Fruit fly (Drosophila melanogaster) whole organism, embryonic: ENCODE data around the gene da.
A peak's percentile ranks its signal among the peaks of the same experiment; 100 is the strongest.

ENCODE experiments used
- Adf1 ChIP-seq: fragments of 200-800 bp; sonication (Bioruptor generic); IDR thresholded peaks from 2 replicates; pipeline ENCODE4 v1.3.6; 2022; ENCODE audit warnings: missing biosample characterization, missing genetic modification characterization
- Blimp-1 ChIP-seq: fragments of 200-800 bp; sonication (Bioruptor generic); optimal IDR thresholded peaks from 3 replicates; lab custom pipeline; 2018; ENCODE audit warnings: missing biosample characterization, missing genetic modification characterization, mild to moderate bottlenecking, moderate library complexity, missing genetic modification reagents
- Bteb2 ChIP-seq: fragments of 200-800 bp; sonication (Bioruptor generic); optimal IDR thresholded peaks from 2 replicates; lab custom pipeline; 2016; ENCODE audit warnings: missing biosample characterization, missing genetic modification characterization
- CG11247 ChIP-seq: fragments of 200-800 bp; sonication (Bioruptor generic); IDR thresholded peaks from 2 replicates; pipeline ENCODE4 v1.3.6; 2022; ENCODE audit warnings: missing biosample characterization, missing genetic modification characterization
- CG17829 ChIP-seq: fragments of 200-800 bp; optimal IDR thresholded peaks from 2 replicates; lab custom pipeline; 2019; ENCODE audit warnings: missing biosample characterization, mild to moderate bottlenecking, missing genetic modification characterization, moderate library complexity
- CG18262 ChIP-seq: fragments of 200-800 bp; optimal IDR thresholded peaks from 3 replicates; lab custom pipeline; 2019; ENCODE audit warnings: missing biosample characterization, mild to moderate bottlenecking, missing genetic modification characterization, moderate library complexity
- CG18619 ChIP-seq: fragments of 200-800 bp; sonication (Bioruptor generic); optimal IDR thresholded peaks from 3 replicates; lab custom pipeline; 2017; ENCODE audit warnings: missing biosample characterization, mild to moderate bottlenecking, missing genetic modification characterization
- CG2712 ChIP-seq: fragments of 200-800 bp; optimal IDR thresholded peaks from 3 replicates; lab custom pipeline; 2019; ENCODE audit warnings: missing biosample characterization, mild to moderate bottlenecking, missing genetic modification characterization, moderate library complexity
- CG32532 ChIP-seq: fragments of 200-800 bp; sonication (Bioruptor generic); IDR thresholded peaks from 2 replicates; pipeline ENCODE4 v1.3.6; 2022; ENCODE audit warnings: missing biosample characterization, missing genetic modification characterization
- CG6254 ChIP-seq: fragments of 200-800 bp; sonication (Bioruptor generic); optimal IDR thresholded peaks from 3 replicates; lab custom pipeline; 2017; ENCODE audit warnings: mild to moderate bottlenecking, missing biosample characterization, missing genetic modification reagents, missing genetic modification characterization
- CG6854 ChIP-seq: fragments of 200-800 bp; sonication (Bioruptor generic); optimal IDR thresholded peaks from 3 replicates; lab custom pipeline; 2017; ENCODE audit warnings: missing biosample characterization, mild to moderate bottlenecking, missing genetic modification characterization
- CG7928 ChIP-seq: fragments of 200-800 bp; sonication (Bioruptor generic); optimal IDR thresholded peaks from 2 replicates; lab custom pipeline; 2017; ENCODE audit warnings: missing biosample characterization, mild to moderate bottlenecking, missing genetic modification characterization
- CG8765 ChIP-seq: fragments of 200-800 bp; sonication (Bioruptor generic); IDR thresholded peaks from 2 replicates; pipeline ENCODE4 v1.3.6; 2022; ENCODE audit warnings: missing biosample characterization, missing genetic modification characterization
- CG9215 ChIP-seq: fragments of 200-800 bp; sonication (Bioruptor generic); IDR thresholded peaks from 2 replicates; pipeline ENCODE4 v1.3.6; 2022; ENCODE audit warnings: missing biosample characterization, missing genetic modification characterization
- CG9609 ChIP-seq: fragments of 200-800 bp; sonication (Bioruptor generic); optimal IDR thresholded peaks from 3 replicates; lab custom pipeline; 2016; ENCODE audit warnings: missing biosample characterization, missing genetic modification characterization
- CTCF ChIP-seq: fragments of 200-800 bp; sonication (Bioruptor generic); optimal IDR thresholded peaks from 2 replicates; lab custom pipeline; 2017; ENCODE audit warnings: missing biosample characterization, mild to moderate bottlenecking, missing genetic modification characterization, moderate library complexity
- D ChIP-seq, 2 experiments: fragments of 200-800 bp in 1 of 2; fragments of >200 bp in 1 of 2; sonication (Bioruptor generic) in 1 of 2; optimal IDR thresholded peaks; 2 replicates in 1 of 2; 3 replicates in 1 of 2; lab custom pipeline; 2017; ENCODE audit warnings: mild to moderate bottlenecking in 1 of 2, missing biosample characterization in 1 of 2, missing genetic modification characterization in 1 of 2, missing genetic modification reagents in 1 of 2
- Dbx ChIP-seq: fragments of 200-800 bp; sonication (Bioruptor generic); IDR thresholded peaks from 3 replicates; pipeline ENCODE4 v1.3.6; 2022; ENCODE audit warnings: missing biosample characterization, missing genetic modification characterization
- Doc2 ChIP-seq: fragments of 200-800 bp; sonication (Bioruptor generic); IDR thresholded peaks from 2 replicates; pipeline ENCODE4 v1.3.6; 2022; ENCODE audit warnings: missing biosample characterization, missing genetic modification characterization
- E2f1 ChIP-seq: fragments of 200-800 bp; sonication (Bioruptor generic); IDR thresholded peaks from 2 replicates; pipeline ENCODE4 v1.3.6; 2022; ENCODE audit warnings: missing biosample characterization, missing genetic modification characterization
- Eip74EF ChIP-seq, 2 experiments: fragments of 200-800 bp in 1 of 2; fragments of >200 bp in 1 of 2; sonication (Bioruptor generic) in 1 of 2; optimal IDR thresholded peaks; 2 replicates each; lab custom pipeline; 2017 to 2019; ENCODE audit warnings: missing biosample characterization in 2 of 2, missing genetic modification characterization in 2 of 2, mild to moderate bottlenecking in 1 of 2, moderate library complexity in 1 of 2
- Hey ChIP-seq: fragments of 200-800 bp; sonication (Bioruptor generic); optimal IDR thresholded peaks from 3 replicates; lab custom pipeline; 2018; ENCODE audit warnings: missing biosample characterization, mild to moderate bottlenecking, missing genetic modification characterization
- Med ChIP-seq: fragments of 200-800 bp; sonication (Bioruptor generic); peaks from one replicate; lab custom pipeline; 2016; ENCODE audit warnings: missing biosample characterization, missing genetic modification characterization, mild to moderate bottlenecking, inconsistent platforms, moderate library complexity
- Optix ChIP-seq: fragments of 200-800 bp; sonication (Bioruptor generic); IDR thresholded peaks from 3 replicates; pipeline ENCODE4 v1.3.6; 2022; ENCODE audit warnings: missing biosample characterization, missing genetic modification characterization
- Scr ChIP-seq: fragments of 200-800 bp; sonication (Bioruptor generic); IDR thresholded peaks from 2 replicates; pipeline ENCODE4 v1.3.6; 2022; ENCODE audit warnings: missing biosample characterization, missing genetic modification characterization; ENCODE audit not compliant: partially characterized antibody
- Sox100B ChIP-seq: fragments of 200-800 bp; sonication (Bioruptor generic); optimal IDR thresholded peaks from 3 replicates; lab custom pipeline; 2018; ENCODE audit warnings: missing biosample characterization, mild to moderate bottlenecking, missing genetic modification characterization
- Stat92E ChIP-seq, 3 experiments: fragments of >200 bp in 2 of 3; fragments of 200-800 bp in 1 of 3; sonication (Bioruptor generic) in 1 of 3; optimal IDR thresholded peaks; 2 replicates each; lab custom pipeline; 2017 to 2019; ENCODE audit warnings: missing biosample characterization in 3 of 3, missing genetic modification characterization in 3 of 3, mild to moderate bottlenecking in 1 of 3, moderate library complexity in 1 of 3
- Xrp1 ChIP-seq: fragments of 200-800 bp; sonication (Bioruptor generic); IDR thresholded peaks from 2 replicates; pipeline ENCODE4 v1.3.6; 2022; ENCODE audit warnings: missing biosample characterization, missing genetic modification characterization
- br ChIP-seq: fragments of >200 bp; optimal IDR thresholded peaks from 2 replicates; lab custom pipeline; 2017
- crc ChIP-seq: fragments of 200-800 bp; sonication (Bioruptor generic); optimal IDR thresholded peaks from 2 replicates; lab custom pipeline; 2016; ENCODE audit warnings: missing biosample characterization, missing genetic modification characterization
- dan ChIP-seq: fragments of 200-800 bp; sonication (Bioruptor generic); IDR thresholded peaks from 2 replicates; pipeline ENCODE4 v1.3.6; 2022; ENCODE audit warnings: missing biosample characterization, missing genetic modification characterization
- danr ChIP-seq: fragments of 200-800 bp; sonication (Bioruptor generic); IDR thresholded peaks from 2 replicates; pipeline ENCODE4 v1.3.6; 2022; ENCODE audit warnings: missing biosample characterization, missing genetic modification characterization
- disco-r ChIP-seq: fragments of 200-800 bp; sonication (Bioruptor generic); optimal IDR thresholded peaks from 2 replicates; lab custom pipeline; 2016; ENCODE audit warnings: missing biosample characterization, missing genetic modification characterization
- dm ChIP-seq: fragments of 200-800 bp; sonication (Bioruptor generic); optimal IDR thresholded peaks from 3 replicates; lab custom pipeline; 2016; ENCODE audit warnings: missing biosample characterization, missing genetic modification characterization
- en ChIP-seq: fragments of 200-800 bp; sonication (Bioruptor generic); optimal IDR thresholded peaks from 2 replicates; lab custom pipeline; 2016; ENCODE audit warnings: missing biosample characterization, missing genetic modification characterization
- fru ChIP-seq: fragments of >200 bp; optimal IDR thresholded peaks from 2 replicates; lab custom pipeline; 2017
- gem ChIP-seq: fragments of 200-800 bp; sonication (Bioruptor generic); optimal IDR thresholded peaks from 2 replicates; lab custom pipeline; 2019; ENCODE audit warnings: missing biosample characterization, mild to moderate bottlenecking, missing genetic modification characterization, moderate library complexity
- her ChIP-seq: fragments of 200-800 bp; sonication (Bioruptor generic); optimal IDR thresholded peaks from 2 replicates; lab custom pipeline; 2016; ENCODE audit warnings: missing biosample characterization, missing genetic modification characterization
- luna ChIP-seq: fragments of 200-800 bp; sonication (Bioruptor generic); optimal IDR thresholded peaks from 2 replicates; lab custom pipeline; 2016; ENCODE audit warnings: missing biosample characterization, missing genetic modification characterization
- nerfin-1 ChIP-seq: fragments of 200-800 bp; sonication (Bioruptor generic); optimal IDR thresholded peaks from 3 replicates; lab custom pipeline; 2019; ENCODE audit warnings: missing biosample characterization, mild to moderate bottlenecking, missing genetic modification characterization, moderate library complexity
- oc ChIP-seq: fragments of 200-800 bp; sonication (Bioruptor generic); optimal IDR thresholded peaks from 2 replicates; lab custom pipeline; 2018; ENCODE audit warnings: missing biosample characterization, mild to moderate bottlenecking, missing genetic modification characterization, moderate library complexity
- odd ChIP-seq: fragments of 200-800 bp; sonication (Bioruptor generic); optimal IDR thresholded peaks from 2 replicates; lab custom pipeline; 2017; ENCODE audit warnings: missing biosample characterization, mild to moderate bottlenecking, missing genetic modification characterization
- psq ChIP-seq: fragments of 200-800 bp; sonication (Bioruptor generic); optimal IDR thresholded peaks from 2 replicates; lab custom pipeline; 2017; ENCODE audit warnings: missing biosample characterization, missing genetic modification characterization
- salm ChIP-seq: fragments of 200-800 bp; sonication (Bioruptor generic); optimal IDR thresholded peaks from 2 replicates; lab custom pipeline; 2018; ENCODE audit warnings: missing biosample characterization, mild to moderate bottlenecking, missing genetic modification characterization
- sc ChIP-seq, 3 experiments: fragments of >200 bp in 2 of 3; fragments of 200-800 bp in 1 of 3; sonication (Bioruptor generic) in 1 of 3; optimal IDR thresholded peaks; 2 replicates in 2 of 3; 3 replicates in 1 of 3; lab custom pipeline; 2017; ENCODE audit warnings: mild to moderate bottlenecking in 1 of 3, missing biosample characterization in 1 of 3, missing genetic modification characterization in 1 of 3, missing genetic modification reagents in 1 of 3
- schlank ChIP-seq: fragments of 200-800 bp; sonication (Bioruptor generic); optimal IDR thresholded peaks from 2 replicates; lab custom pipeline; 2018; ENCODE audit warnings: missing biosample characterization, mild to moderate bottlenecking, missing genetic modification characterization
- sd ChIP-seq: fragments of 200-800 bp; sonication (Bioruptor generic); optimal IDR thresholded peaks from 3 replicates; lab custom pipeline; 2018; ENCODE audit warnings: missing biosample characterization, mild to moderate bottlenecking, missing genetic modification characterization, moderate library complexity
- sens ChIP-seq: fragments of 200-800 bp; sonication (Bioruptor generic); peaks from one replicate; lab custom pipeline; 2016; ENCODE audit warnings: missing biosample characterization, missing genetic modification characterization
- sens-2 ChIP-seq: fragments of 200-800 bp; sonication (Bioruptor generic); IDR thresholded peaks from 2 replicates; pipeline ENCODE4 v1.3.6; 2022; ENCODE audit warnings: missing biosample characterization, missing genetic modification characterization
- sima ChIP-seq: fragments of 200-800 bp; sonication (Bioruptor generic); optimal IDR thresholded peaks from 2 replicates; lab custom pipeline; 2016; ENCODE audit warnings: missing biosample characterization, missing genetic modification characterization
- slou ChIP-seq: fragments of 200-800 bp; sonication (Bioruptor generic); optimal IDR thresholded peaks from 3 replicates; lab custom pipeline; 2016; ENCODE audit warnings: missing biosample characterization, missing genetic modification characterization

da gene

dm6 chr2L:10381890-10382450 lies 5.9 kb upstream of the da start, which contains the start of gene CG5096 (continued):
- TF ChIP-seq Sox100B, result peak; percentile 83
- TF ChIP-seq Med, result peak; percentile 97
- peak; percentile 82 for TF ChIP-seq her (GFP tag; lab: Kevin White, UChicago)
- TF ChIP-seq D (optimal IDR thresholded peaks at IDR 0.05; lab: Kevin White, UChicago), result no peak
- peak; percentile 64 for TF ChIP-seq D (GFP tag; optimal IDR thresholded peaks at IDR 0.05; lab: Kevin White, UChicago)
- peak; percentile 83 for TF ChIP-seq CG18619 (GFP tag; lab: Kevin White, UChicago)
- TF ChIP-seq sens-2, result no peak
- TF ChIP-seq Doc2 (GFP tag; lab: Robert Waterston, UW), result no peak
- TF ChIP-seq CG9215, result no peak; the same call in none of the 2 replicates
- TF ChIP-seq CG8765 (GFP tag; lab: Robert Waterston, UW), result no peak; the same call in 1 of the 2 replicates
- no peak for TF ChIP-seq Stat92E (GFP tag; optimal IDR thresholded peaks at IDR 0.05; lab: Kevin White, UChicago)
- TF ChIP-seq Adf1 (GFP tag; lab: Robert Waterston, UW), result peak; percentile 76
- peak; percentile 10 for TF ChIP-seq slou (GFP tag; lab: Kevin White, UChicago)
- TF ChIP-seq fru (lab: Kevin White, UChicago), result no peak
- peak; percentile 7 for TF ChIP-seq CTCF (GFP tag; lab: Kevin White, UChicago)
- TF ChIP-seq nerfin-1, result peak; percentile 82
- TF ChIP-seq Scr (GFP tag; lab: Robert Waterston, UW), result no peak
- TF ChIP-seq Dbx (GFP tag; lab: Robert Waterston, UW), result peak; percentile 94
- peak; percentile 93 for TF ChIP-seq gem
- TF ChIP-seq psq, result peak; percentile 49
- peak; percentile 75 for TF ChIP-seq odd (GFP tag; lab: Kevin White, UChicago)
- peak; percentile 89 for TF ChIP-seq Xrp1 (GFP tag; lab: Robert Waterston, UW)
- TF ChIP-seq danr, result peak; percentile 81
- peak; percentile 84 for TF ChIP-seq schlank
- TF ChIP-seq disco-r, result peak; percentile 59
- TF ChIP-seq crc, result peak; percentile 79
- TF ChIP-seq CG6254 (GFP tag; lab: Kevin White, UChicago), result peak; percentile 60
- TF ChIP-seq CG11247 (GFP tag; lab: Robert Waterston, UW), result no peak; the same call in 1 of the 2 replicates
- peak; percentile 53 for TF ChIP-seq CG9609 (GFP tag; lab: Kevin White, UChicago)
- peak; percentile 91 for TF ChIP-seq sd (tag; lab: Kevin White, UChicago)
- TF ChIP-seq en (GFP tag; lab: Kevin White, UChicago), result peak; percentile 72
- TF ChIP-seq Blimp-1 (GFP tag; lab: Kevin White, UChicago), result peak; percentile 85
- TF ChIP-seq CG7928 (GFP tag; lab: Kevin White, UChicago), result peak; percentile 41
- no peak for TF ChIP-seq Hey
- TF ChIP-seq CG17829 (tag; lab: Kevin White, UChicago), result peak; percentile 88
- TF ChIP-seq oc (tag; lab: Kevin White, UChicago), result no peak
- no peak for TF ChIP-seq dan (GFP tag; lab: Robert Waterston, UW)
- TF ChIP-seq CG32532, result peak; percentile 89
- TF ChIP-seq E2f1 (GFP tag; lab: Robert Waterston, UW), result peak; percentile 88
- TF ChIP-seq salm, result peak; percentile 87
- TF ChIP-seq sima, result peak; percentile 15
- TF ChIP-seq br, result no peak
- no peak for TF ChIP-seq Optix (GFP tag; lab: Robert Waterston, UW)
- peak; percentile 90 for TF ChIP-seq CG2712 (tag; lab: Kevin White, UChicago)
- peak; percentile 55 for TF ChIP-seq dm (GFP tag; lab: Kevin White, UChicago)
- TF ChIP-seq CG18262 (tag; lab: Kevin White, UChicago), result peak; percentile 87
- TF ChIP-seq sc (optimal IDR thresholded peaks at IDR 0.05; lab: Kevin White, UChicago), result no peak
- TF ChIP-seq sc (GFP tag; optimal IDR thresholded peaks at IDR 0.05; lab: Kevin White, UChicago), result peak; percentile 51
- peak; percentile 89 for TF ChIP-seq CG6854 (GFP tag; lab: Kevin White, UChicago)
- TF ChIP-seq luna, result peak; percentile 45
- peak; percentile 80 for TF ChIP-seq Bteb2 (GFP tag; lab: Kevin White, UChicago)
- TF ChIP-seq Eip74EF (GFP tag; optimal IDR thresholded peaks at IDR 0.05; lab: Kevin White, UChicago), result peak in 1 of 2 experiments; percentile 87
- peak; percentile 92 for TF ChIP-seq sens (GFP tag; lab: Kevin White, UChicago)
